Fruit fly (Drosophila melanogaster) whole organism, adult: ENCODE results near the gene drongo.

Experiments
- CG11617 ChIP-seq: fragments of 200-800 bp; sonication (Bioruptor generic); optimal IDR thresholded peaks from 2 replicates; lab custom pipeline; 2017; ENCODE audit warnings: mild to moderate bottlenecking, missing biosample characterization, missing genetic modification reagents, missing genetic modification characterization
- CG12768 ChIP-seq: fragments of 200-800 bp; sonication (Bioruptor generic); optimal IDR thresholded peaks from 2 replicates; lab custom pipeline; 2017; ENCODE audit warnings: missing biosample characterization, missing genetic modification characterization, mild to moderate bottlenecking, moderate library complexity, missing genetic modification reagents
- CG14711 ChIP-seq: fragments of 200-800 bp; sonication (Bioruptor generic); optimal IDR thresholded peaks from 2 replicates; lab custom pipeline; 2018; ENCODE audit warnings: missing biosample characterization, mild to moderate bottlenecking, missing genetic modification characterization, moderate library complexity
- CG1620 ChIP-seq: fragments of 200-800 bp; sonication (Bioruptor generic); optimal IDR thresholded peaks from 2 replicates; lab custom pipeline; 2016; ENCODE audit warnings: missing biosample characterization, missing genetic modification characterization
- CG33017 ChIP-seq: fragments of 200-800 bp; sonication (Bioruptor generic); optimal IDR thresholded peaks from 2 replicates; lab custom pipeline; 2018; ENCODE audit warnings: missing biosample characterization, mild to moderate bottlenecking, missing genetic modification characterization, moderate library complexity
- CG5204 ChIP-seq: fragments of 200-800 bp; sonication (Bioruptor generic); optimal IDR thresholded peaks from 2 replicates; lab custom pipeline; 2016; ENCODE audit warnings: missing biosample characterization, missing genetic modification characterization
- CG7045 ChIP-seq: fragments of 200-800 bp; sonication (Bioruptor generic); optimal IDR thresholded peaks from 2 replicates; lab custom pipeline; 2017; ENCODE audit warnings: missing biosample characterization, mild to moderate bottlenecking, missing genetic modification characterization
- CG7101 ChIP-seq: fragments of 200-800 bp; sonication (Bioruptor generic); optimal IDR thresholded peaks from 2 replicates; lab custom pipeline; 2018; ENCODE audit warnings: missing biosample characterization, mild to moderate bottlenecking, missing genetic modification characterization, moderate library complexity
- Clk ChIP-seq: fragments of 200-800 bp; sonication (Bioruptor generic); optimal IDR thresholded peaks from 2 replicates; lab custom pipeline; 2017; ENCODE audit warnings: missing biosample characterization, missing genetic modification characterization
- Crg-1 ChIP-seq: fragments of 200-800 bp; sonication (Bioruptor generic); optimal IDR thresholded peaks from 2 replicates; lab custom pipeline; 2016; ENCODE audit warnings: missing biosample characterization, missing genetic modification characterization
- Hr96 ChIP-seq: fragments of 200-800 bp; sonication (Bioruptor generic); optimal IDR thresholded peaks from 2 replicates; lab custom pipeline; 2016; ENCODE audit warnings: missing biosample characterization, missing genetic modification characterization
- Mnt ChIP-seq: fragments of 200-800 bp; sonication (Bioruptor generic); optimal IDR thresholded peaks from 2 replicates; lab custom pipeline; 2016; ENCODE audit warnings: missing biosample characterization, mild to moderate bottlenecking, missing genetic modification characterization
- bab1 ChIP-seq: fragments of 200-800 bp; sonication (Bioruptor generic); optimal IDR thresholded peaks from 3 replicates; lab custom pipeline; 2019; ENCODE audit warnings: missing biosample characterization, mild to moderate bottlenecking, missing genetic modification characterization, moderate library complexity
- cic ChIP-seq: fragments of 200-800 bp; sonication (Bioruptor generic); optimal IDR thresholded peaks from 2 replicates; lab custom pipeline; 2017; ENCODE audit warnings: missing biosample characterization, mild to moderate bottlenecking, missing genetic modification characterization, moderate library complexity
- cnc ChIP-seq, 2 experiments: fragments of >200 bp; optimal IDR thresholded peaks; 2 replicates each; lab custom pipeline; 2017
- kay ChIP-seq: fragments of 200-800 bp; sonication (Bioruptor generic); peaks from one replicate; lab custom pipeline; 2016; ENCODE audit warnings: missing biosample characterization, missing genetic modification characterization, borderline replicate concordance
- ovo ChIP-seq: fragments of 200-800 bp; sonication (Bioruptor generic); optimal IDR thresholded peaks from 2 replicates; lab custom pipeline; 2016; ENCODE audit warnings: missing biosample characterization, missing genetic modification characterization
- pad ChIP-seq: fragments of 200-800 bp; sonication (Bioruptor generic); optimal IDR thresholded peaks from 3 replicates; lab custom pipeline; 2017; ENCODE audit warnings: missing biosample characterization, missing genetic modification characterization, mild to moderate bottlenecking, moderate library complexity, missing genetic modification reagents
- tj ChIP-seq: fragments of 200-800 bp; sonication (Bioruptor generic); optimal IDR thresholded peaks from 3 replicates; lab custom pipeline; 2017; ENCODE audit warnings: missing biosample characterization, mild to moderate bottlenecking, missing genetic modification characterization, moderate library complexity
- toe ChIP-seq: fragments of 200-800 bp; sonication (Bioruptor generic); optimal IDR thresholded peaks from 2 replicates; lab custom pipeline; 2016; ENCODE audit warnings: missing biosample characterization, missing genetic modification characterization

The drongo gene

DNA sequence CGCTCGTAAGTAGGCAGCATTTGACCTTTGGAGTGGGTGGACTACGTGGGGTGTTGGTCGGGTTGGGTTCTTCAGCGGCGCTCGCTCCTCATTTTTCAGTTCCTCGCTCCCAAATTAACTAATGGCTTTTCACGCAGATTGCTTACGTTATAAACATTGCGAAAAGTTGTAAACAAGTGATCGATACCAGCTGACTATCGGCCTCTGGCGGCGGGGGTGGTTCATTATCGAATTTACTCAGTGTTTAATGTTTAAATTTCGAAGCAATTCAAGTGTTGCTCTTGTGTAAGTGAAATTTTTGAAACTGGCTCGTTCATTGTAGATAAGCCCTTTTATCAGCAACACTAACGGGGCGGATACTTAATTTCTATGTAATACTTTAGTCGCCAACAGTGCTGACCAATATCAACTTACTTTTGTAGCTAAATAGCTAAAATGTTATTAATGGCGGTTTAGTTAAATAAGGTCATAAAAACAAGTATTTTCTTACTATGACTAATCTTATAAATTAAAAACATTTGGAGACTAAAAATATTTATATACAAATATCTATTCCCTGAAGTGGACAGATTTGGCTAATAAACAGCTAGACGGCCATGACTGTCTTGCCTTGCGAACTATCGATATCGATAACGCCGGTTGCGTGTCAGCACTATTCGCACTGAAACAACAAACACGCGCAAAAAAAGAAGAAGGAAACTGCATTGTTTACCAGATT, 31.4 kb downstream of the drongo start, which contains the start of the genes PGAP2 and Clp:
Gene PGAP2, minus strand, starts transcription at position 194 of the 718 bp plus-strand sequence.
Gene Clp, plus strand, starts transcription at position 650 of the 718 bp plus-strand sequence.
- TF ChIP-seq Clk (peak; percentile 42), CG14711 (tag; lab: Kevin White, UChicago) (peak; percentile 68), CG5204 (GFP tag; lab: Kevin White, UChicago) (no peak), CG1620 (peak; percentile 71), cic (peak; percentile 21), CG11617 (peak; percentile 78), Mnt (GFP tag; lab: Kevin White, UChicago) (peak; percentile 64), Hr96 (GFP tag; lab: Kevin White, UChicago) (peak; percentile 60), pad (peak; percentile 55), CG7045 (GFP tag; lab: Kevin White, UChicago) (peak; percentile 59), CG33017 (tag; lab: Kevin White, UChicago) (peak; percentile 46), bab1 (peak; percentile 53), ovo (no peak), CG7101 (peak; percentile 75), cnc (optimal IDR thresholded peaks at IDR 0.05; lab: Kevin White, UChicago) (no peak), toe (GFP tag; lab: Kevin White, UChicago) (peak; percentile 86), CG12768 (GFP tag; lab: Kevin White, UChicago) (peak; percentile 41), tj (GFP tag; lab: Kevin White, UChicago) (peak; percentile 79), kay (GFP tag; lab: Kevin White, UChicago) (no peak), Crg-1 (GFP tag; lab: Kevin White, UChicago) (peak; percentile 66)

- no peak for TF ChIP-seq kay (GFP tag; lab: Kevin White, UChicago)
- TF ChIP-seq CG12768 (GFP tag; lab: Kevin White, UChicago) = no peak
- TF ChIP-seq toe (GFP tag; lab: Kevin White, UChicago) = no peak
- TF ChIP-seq CG7045 (GFP tag; lab: Kevin White, UChicago) = no peak
These were observed 33.0 kb downstream of the drongo start, which contains the start of gene CG15880 for dm6 chr2L:817850-818249. CG15880 (minus strand) TSS chr2L:817950.

DNA sequence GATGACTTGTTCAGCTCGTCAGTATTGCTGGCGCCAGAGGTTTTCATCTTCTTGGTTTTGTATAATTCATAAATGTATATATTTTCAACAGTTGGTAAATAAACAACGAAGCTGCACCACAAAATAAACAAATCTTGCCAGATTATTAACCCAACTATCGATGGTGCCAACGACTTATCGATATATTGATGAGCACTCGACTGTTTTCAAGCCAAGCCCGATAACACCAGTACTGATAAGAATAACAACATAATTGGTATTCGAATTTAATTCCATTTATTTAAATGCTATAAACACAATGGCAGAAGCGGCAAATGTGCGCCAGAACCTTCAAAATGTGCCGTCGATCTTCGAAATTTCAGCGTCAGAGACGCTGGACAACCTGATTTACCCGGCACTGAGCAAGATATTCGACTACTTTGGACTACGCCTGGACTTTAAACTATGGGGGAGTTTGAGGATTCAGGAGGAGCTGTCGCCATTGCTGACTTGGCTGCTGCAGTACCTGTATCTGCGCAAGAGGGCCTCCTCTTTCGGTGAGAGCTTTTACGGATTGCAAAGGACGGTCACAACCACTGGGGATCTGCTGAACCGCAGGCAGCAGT, 35.0 kb downstream of the drongo start, which contains the start of the genes Saf6 and Pex12:
Gene Saf6, minus strand, starts transcription at position 166 of the 605 bp plus-strand sequence.
Gene Pex12, plus strand, starts transcription at position 209 of the 605 bp plus-strand sequence.
- TF ChIP-seq bab1 (peak; percentile 37), tj (GFP tag; lab: Kevin White, UChicago) (peak; percentile 16), cic (no peak), CG12768 (GFP tag; lab: Kevin White, UChicago) (peak; percentile 25), Clk (no peak), cnc (optimal IDR thresholded peaks at IDR 0.05; lab: Kevin White, UChicago) (no peak), Mnt (GFP tag; lab: Kevin White, UChicago) (peak; percentile 24), Hr96 (GFP tag; lab: Kevin White, UChicago) (peak; percentile 12), CG7101 (peak; percentile 11)

- TF ChIP-seq cic = no peak
- TF ChIP-seq CG7101 = peak; percentile 32
- peak; percentile 2 for TF ChIP-seq Mnt (GFP tag; lab: Kevin White, UChicago)
These were observed 39.5 kb downstream of the drongo start, which contains the start of gene Dbp21E2 for dm6 chr2L:811405-811804. Dbp21E2 (plus strand) TSS chr2L:811584.

DNA sequence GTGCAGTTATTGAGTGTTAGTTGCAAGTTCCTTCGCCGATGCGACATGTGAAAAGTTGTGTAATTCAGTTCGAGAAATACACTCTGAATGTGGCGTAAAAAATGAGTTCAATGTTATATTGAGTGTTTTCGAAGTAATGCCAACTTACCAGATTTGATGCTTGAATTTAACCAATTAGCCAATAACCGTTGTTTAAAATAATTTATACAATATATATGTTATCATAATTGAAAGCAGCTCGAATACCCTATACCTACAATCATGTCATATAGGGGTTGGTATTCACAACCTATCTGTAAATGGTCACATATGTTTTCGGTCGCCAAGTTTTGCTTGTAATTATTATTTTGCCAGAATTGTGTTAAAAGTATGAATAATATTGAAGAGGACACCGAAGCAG, 40.6 kb downstream of the drongo start, which contains the start of gene Nnf1b:
Gene Nnf1b, plus strand, starts transcription at position 301 of the 400 bp plus-strand sequence.
- no peak for TF ChIP-seq Clk
- TF ChIP-seq CG7045 (GFP tag; lab: Kevin White, UChicago) = no peak
- no peak for TF ChIP-seq Hr96 (GFP tag; lab: Kevin White, UChicago)
- no peak for TF ChIP-seq cic

DNA sequence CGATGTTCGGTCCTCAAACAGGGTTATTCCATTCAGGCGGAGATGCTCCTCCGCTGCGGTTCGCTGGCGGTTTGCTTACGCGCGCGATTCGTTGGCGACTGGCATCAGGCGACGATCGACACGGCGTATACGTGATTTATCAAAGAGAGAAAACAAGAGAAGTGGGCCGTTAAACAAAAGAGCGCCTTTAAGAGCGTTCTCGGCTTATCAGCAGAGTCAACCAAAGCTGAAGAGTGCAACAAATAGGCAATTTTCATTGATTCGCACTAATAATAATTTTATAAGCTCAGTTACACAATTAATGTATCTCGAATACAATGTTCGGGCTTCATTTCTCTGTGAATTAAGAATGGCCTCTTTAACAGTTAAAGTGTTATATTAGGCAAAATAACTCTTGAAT, 60.2 kb downstream of the drongo start, which contains the start of gene Pkg21D:
Gene Pkg21D, minus strand, starts transcription at position 101 of the 400 bp plus-strand sequence.
- TF ChIP-seq CG14711 (tag; lab: Kevin White, UChicago) (no peak), Crg-1 (GFP tag; lab: Kevin White, UChicago) (no peak), Clk (no peak), cic (no peak), CG5204 (GFP tag; lab: Kevin White, UChicago) (no peak), CG1620 (no peak), Mnt (GFP tag; lab: Kevin White, UChicago) (no peak), cnc (optimal IDR thresholded peaks at IDR 0.05; lab: Kevin White, UChicago) (no peak), CG33017 (tag; lab: Kevin White, UChicago) (no peak), CG12768 (GFP tag; lab: Kevin White, UChicago) (no peak), tj (GFP tag; lab: Kevin White, UChicago) (no peak), kay (GFP tag; lab: Kevin White, UChicago) (no peak), CG11617 (no peak), Hr96 (GFP tag; lab: Kevin White, UChicago) (no peak)
